Worm (Caenorhabditis elegans) whole organism, L2 larva: ENCODE data around the gene math-3.

Experiments
- lin-13 ChIP-seq: fragments of 150-350 bp; optimal IDR thresholded peaks from 2 replicates; lab custom pipeline; 2014; ENCODE audit warnings: missing biosample characterization, missing genetic modification reagents, missing genetic modification characterization
- nhr-11 ChIP-seq: fragments of 150-350 bp; optimal IDR thresholded peaks from 2 replicates; lab custom pipeline; 2014; ENCODE audit warnings: missing biosample characterization, missing genetic modification characterization

ce11 chrII:1806358-1806757, 34.5 kb downstream of the math-3 start, which contains the start of gene C08F1.12:
- TF ChIP-seq lin-13 (GFP tag; lab: Kevin White, UChicago) (no peak), nhr-11 (tag; lab: Kevin White, UChicago) (no peak)
